Worm (Caenorhabditis elegans): ENCODE measurements around the gene F13A2.9.

ce11 chrV:4432783-4433237 is 45.5 kb upstream of the F13A2.9 start, which contains the start of gene Y47D7A.15:
- TF ChIP-seq snpc-4 (tag; optimal IDR thresholded peaks at IDR 0.05) (no peak), dmd-6 (GFP tag; IDR thresholded peaks at IDR 0.05) (no peak), skn-1 (tag; optimal IDR thresholded peaks at IDR 0.05) (no peak), nhr-11 (tag; optimal IDR thresholded peaks at IDR 0.05) (no peak)
